Fruit fly (Drosophila melanogaster) whole organism, embryonic: ENCODE results near the gene wuho.

Experiments
- Abd-B ChIP-seq: fragments of 200-800 bp; sonication (Bioruptor generic); optimal IDR thresholded peaks from 2 replicates; lab custom pipeline; 2018; ENCODE audit warnings: missing biosample characterization, mild to moderate bottlenecking, missing genetic modification characterization, moderate library complexity
- B-H2 ChIP-seq: fragments of 200-800 bp; sonication (Bioruptor generic); optimal IDR thresholded peaks from 2 replicates; lab custom pipeline; 2018; ENCODE audit warnings: missing biosample characterization, mild to moderate bottlenecking, missing genetic modification characterization
- CG10431 ChIP-seq: fragments of 200-800 bp; sonication (Bioruptor generic); optimal IDR thresholded peaks from 3 replicates; lab custom pipeline; 2018; ENCODE audit warnings: missing biosample characterization, mild to moderate bottlenecking, missing genetic modification characterization
- CG11398 ChIP-seq: fragments of 200-800 bp; sonication (Bioruptor generic); optimal IDR thresholded peaks from 2 replicates; lab custom pipeline; 2016; ENCODE audit warnings: missing biosample characterization, missing genetic modification characterization
- CG11504 ChIP-seq: fragments of 200-800 bp; sonication (Bioruptor generic); optimal IDR thresholded peaks from 3 replicates; lab custom pipeline; 2019; ENCODE audit warnings: missing biosample characterization, mild to moderate bottlenecking, missing genetic modification characterization, moderate library complexity
- CG11696 ChIP-seq: fragments of 200-800 bp; sonication (Bioruptor generic); IDR thresholded peaks from 2 replicates; pipeline ENCODE4 v1.3.6; 2022; ENCODE audit warnings: missing biosample characterization, missing genetic modification characterization
- CG12071 ChIP-seq: fragments of 200-800 bp; sonication (Bioruptor generic); optimal IDR thresholded peaks from 3 replicates; lab custom pipeline; 2018; ENCODE audit warnings: missing biosample characterization, mild to moderate bottlenecking, missing genetic modification characterization
- CG12236 ChIP-seq: fragments of 200-800 bp; sonication (Bioruptor generic); optimal IDR thresholded peaks from 2 replicates; lab custom pipeline; 2016; ENCODE audit warnings: missing biosample characterization, missing genetic modification characterization
- CG1233 ChIP-seq: fragments of 200-800 bp; sonication (Bioruptor generic); optimal IDR thresholded peaks from 4 replicates; lab custom pipeline; 2018; ENCODE audit warnings: missing biosample characterization, mild to moderate bottlenecking, missing genetic modification characterization
- CG15514 ChIP-seq: fragments of 200-800 bp; sonication (Bioruptor generic); optimal IDR thresholded peaks from 3 replicates; lab custom pipeline; 2017; ENCODE audit warnings: missing biosample characterization, missing genetic modification characterization, mild to moderate bottlenecking, moderate library complexity, missing genetic modification reagents
- CG17359 ChIP-seq: fragments of 200-800 bp; sonication (Bioruptor generic); optimal IDR thresholded peaks from 3 replicates; lab custom pipeline; 2018; ENCODE audit warnings: missing biosample characterization, mild to moderate bottlenecking, missing genetic modification characterization, moderate library complexity
- CG2120 ChIP-seq: fragments of 200-800 bp; sonication (Bioruptor generic); optimal IDR thresholded peaks from 3 replicates; lab custom pipeline; 2016; ENCODE audit warnings: missing biosample characterization, missing genetic modification characterization
- CG2129 ChIP-seq: fragments of 200-800 bp; sonication (Bioruptor generic); IDR thresholded peaks from 2 replicates; pipeline ENCODE4 v1.3.6; 2022; ENCODE audit warnings: missing biosample characterization, missing genetic modification characterization; ENCODE audit not compliant: partially characterized antibody
- CG3281 ChIP-seq: fragments of 200-800 bp; sonication (Bioruptor generic); optimal IDR thresholded peaks from 3 replicates; lab custom pipeline; 2017; ENCODE audit warnings: missing biosample characterization, mild to moderate bottlenecking, missing genetic modification characterization
- CG4360 ChIP-seq: fragments of 200-800 bp; sonication (Bioruptor generic); IDR thresholded peaks from 2 replicates; pipeline ENCODE4 v1.3.6; 2022; ENCODE audit warnings: missing biosample characterization, missing genetic modification characterization
- CG8944 ChIP-seq: fragments of 200-800 bp; sonication (Bioruptor generic); optimal IDR thresholded peaks from 3 replicates; lab custom pipeline; 2016; ENCODE audit warnings: missing biosample characterization, missing genetic modification characterization
- CG9437 ChIP-seq: fragments of 200-800 bp; sonication (Bioruptor generic); optimal IDR thresholded peaks from 2 replicates; lab custom pipeline; 2018; ENCODE audit warnings: missing biosample characterization, mild to moderate bottlenecking, missing genetic modification characterization
- CG9727 ChIP-seq: fragments of 200-800 bp; sonication (Bioruptor generic); optimal IDR thresholded peaks from 3 replicates; lab custom pipeline; 2017; ENCODE audit warnings: missing biosample characterization, mild to moderate bottlenecking, missing genetic modification characterization
- CG9932 ChIP-seq: fragments of 200-800 bp; sonication (Bioruptor generic); IDR thresholded peaks from 2 replicates; pipeline ENCODE4 v1.3.6; 2022; ENCODE audit warnings: missing biosample characterization, missing genetic modification characterization
- CkIIα-i1 ChIP-seq: fragments of 200-800 bp; sonication (Bioruptor generic); IDR thresholded peaks from 2 replicates; pipeline ENCODE4 v1.3.6; 2022; ENCODE audit warnings: missing biosample characterization, missing genetic modification characterization
- Dek ChIP-seq: fragments of 200-800 bp; sonication (Bioruptor generic); optimal IDR thresholded peaks from 3 replicates; lab custom pipeline; 2019; ENCODE audit warnings: missing biosample characterization, mild to moderate bottlenecking, missing genetic modification characterization, moderate library complexity
- Ets97D ChIP-seq: fragments of 200-800 bp; sonication (Bioruptor generic); optimal IDR thresholded peaks from 3 replicates; lab custom pipeline; 2016; ENCODE audit warnings: missing biosample characterization, missing genetic modification characterization
- Hr3 ChIP-seq: fragments of 200-800 bp; sonication (Bioruptor generic); optimal IDR thresholded peaks from 3 replicates; lab custom pipeline; 2016; ENCODE audit warnings: missing biosample characterization, missing genetic modification characterization
- Hr51 ChIP-seq, 2 experiments: fragments of 200-800 bp; sonication (Bioruptor generic); optimal IDR thresholded peaks; 2 replicates in 1 of 2; 3 replicates in 1 of 2; lab custom pipeline; 2016 to 2018; ENCODE audit warnings: missing biosample characterization in 2 of 2, missing genetic modification characterization in 2 of 2, mild to moderate bottlenecking in 1 of 2, moderate library complexity in 1 of 2
- NC2α ChIP-seq: fragments of 200-800 bp; sonication (Bioruptor generic); optimal IDR thresholded peaks from 2 replicates; lab custom pipeline; 2016; ENCODE audit warnings: missing biosample characterization, missing genetic modification characterization
- NFAT ChIP-seq: fragments of 200-800 bp; sonication (Bioruptor generic); IDR thresholded peaks from 2 replicates; pipeline ENCODE4 v1.3.6; 2022; ENCODE audit warnings: missing biosample characterization, missing genetic modification characterization
- Ravus ChIP-seq: fragments of 200-800 bp; sonication (Bioruptor generic); IDR thresholded peaks from 2 replicates; pipeline ENCODE4 v1.3.6; 2022; ENCODE audit warnings: missing biosample characterization, missing genetic modification characterization
- Side ChIP-seq: fragments of 200-800 bp; sonication (Bioruptor generic); optimal IDR thresholded peaks from 2 replicates; lab custom pipeline; 2016; ENCODE audit warnings: missing biosample characterization, missing genetic modification characterization
- Trl ChIP-seq, 3 experiments: fragments of >200 bp in 2 of 3; fragments of 200-800 bp in 1 of 3; sonication (Bioruptor generic) in 1 of 3; optimal IDR thresholded peaks; 2 replicates in 1 of 3; 3 replicates in 2 of 3; lab custom pipeline; 2016 to 2017; ENCODE audit warnings: missing biosample characterization in 1 of 3, missing genetic modification characterization in 1 of 3
- Xbp1 ChIP-seq: fragments of 200-800 bp; sonication (Bioruptor generic); optimal IDR thresholded peaks from 3 replicates; lab custom pipeline; 2016; ENCODE audit warnings: missing biosample characterization, mild to moderate bottlenecking, missing genetic modification characterization
- az2 ChIP-seq: fragments of 200-800 bp; sonication (Bioruptor generic); optimal IDR thresholded peaks from 3 replicates; lab custom pipeline; 2016; ENCODE audit warnings: missing biosample characterization, missing genetic modification characterization
- bigmax ChIP-seq: fragments of 200-800 bp; sonication (Bioruptor generic); optimal IDR thresholded peaks from 2 replicates; lab custom pipeline; 2018; ENCODE audit warnings: missing biosample characterization, mild to moderate bottlenecking, missing genetic modification characterization
- cg ChIP-seq: fragments of 200-800 bp; sonication (Bioruptor generic); optimal IDR thresholded peaks from 3 replicates; lab custom pipeline; 2019; ENCODE audit warnings: missing biosample characterization, mild to moderate bottlenecking, missing genetic modification characterization, moderate library complexity
- ci ChIP-seq: fragments of 200-800 bp; sonication (Bioruptor generic); IDR thresholded peaks from 3 replicates; pipeline ENCODE4 v1.3.6; 2022; ENCODE audit warnings: missing biosample characterization, missing genetic modification characterization
- crol ChIP-seq: fragments of 200-800 bp; sonication (Bioruptor generic); IDR thresholded peaks from 2 replicates; pipeline ENCODE4 v1.3.6; 2022; ENCODE audit warnings: missing biosample characterization, missing genetic modification characterization
- dm ChIP-seq: fragments of 200-800 bp; sonication (Bioruptor generic); optimal IDR thresholded peaks from 3 replicates; lab custom pipeline; 2016; ENCODE audit warnings: missing biosample characterization, missing genetic modification characterization
- dysf ChIP-seq: fragments of 200-800 bp; sonication (Bioruptor generic); IDR thresholded peaks from 3 replicates; pipeline ENCODE4 v1.3.6; 2022; ENCODE audit warnings: missing biosample characterization, missing genetic modification characterization
- esg ChIP-seq: fragments of 200-800 bp; sonication (Bioruptor generic); conservative IDR thresholded peaks from 2 replicates; pipeline ENCODE4 v1.3.6; 2022; ENCODE audit warnings: missing biosample characterization, missing genetic modification characterization
- mirr ChIP-seq: fragments of 200-800 bp; sonication (Bioruptor generic); optimal IDR thresholded peaks from 3 replicates; lab custom pipeline; 2018; ENCODE audit warnings: missing biosample characterization, mild to moderate bottlenecking, missing genetic modification characterization
- pfk ChIP-seq: fragments of 200-800 bp; sonication (Bioruptor generic); optimal IDR thresholded peaks from 2 replicates; lab custom pipeline; 2018; ENCODE audit warnings: missing biosample characterization, mild to moderate bottlenecking, missing genetic modification characterization, moderate library complexity
- pum ChIP-seq: fragments of 200-800 bp; sonication (Bioruptor generic); optimal IDR thresholded peaks from 2 replicates; lab custom pipeline; 2016; ENCODE audit warnings: missing biosample characterization, missing genetic modification characterization
- sc ChIP-seq, 3 experiments: fragments of >200 bp in 2 of 3; fragments of 200-800 bp in 1 of 3; sonication (Bioruptor generic) in 1 of 3; optimal IDR thresholded peaks; 2 replicates in 2 of 3; 3 replicates in 1 of 3; lab custom pipeline; 2017; ENCODE audit warnings: mild to moderate bottlenecking in 1 of 3, missing biosample characterization in 1 of 3, missing genetic modification characterization in 1 of 3, missing genetic modification reagents in 1 of 3
- sd ChIP-seq: fragments of 200-800 bp; sonication (Bioruptor generic); optimal IDR thresholded peaks from 3 replicates; lab custom pipeline; 2018; ENCODE audit warnings: missing biosample characterization, mild to moderate bottlenecking, missing genetic modification characterization, moderate library complexity
- slbo ChIP-seq: fragments of 200-800 bp; sonication (Bioruptor generic); IDR thresholded peaks from 2 replicates; pipeline ENCODE4 v1.3.6; 2022; ENCODE audit warnings: missing biosample characterization, missing genetic modification characterization
- slp2 ChIP-seq: fragments of 200-800 bp; sonication (Bioruptor generic); optimal IDR thresholded peaks from 2 replicates; lab custom pipeline; 2016; ENCODE audit warnings: missing biosample characterization, missing genetic modification characterization
- sob ChIP-seq: fragments of 200-800 bp; sonication (Bioruptor generic); IDR thresholded peaks from 2 replicates; pipeline ENCODE4 v1.3.6; 2022; ENCODE audit warnings: missing biosample characterization, missing genetic modification characterization
- tgo ChIP-seq: fragments of 200-800 bp; sonication (Bioruptor generic); IDR thresholded peaks from 3 replicates; pipeline ENCODE4 v1.3.6; 2022; ENCODE audit warnings: missing biosample characterization, missing genetic modification characterization
- ttk ChIP-seq: fragments of 200-800 bp; sonication (Bioruptor generic); IDR thresholded peaks from 2 replicates; pipeline ENCODE4 v2.1.2; 2022; ENCODE audit warnings: missing biosample characterization, missing genetic modification characterization
- twi ChIP-seq: fragments of 200-800 bp; optimal IDR thresholded peaks from 2 replicates; lab custom pipeline; 2019; ENCODE audit warnings: missing biosample characterization, mild to moderate bottlenecking, missing genetic modification characterization, moderate library complexity

The wuho gene

DNA sequence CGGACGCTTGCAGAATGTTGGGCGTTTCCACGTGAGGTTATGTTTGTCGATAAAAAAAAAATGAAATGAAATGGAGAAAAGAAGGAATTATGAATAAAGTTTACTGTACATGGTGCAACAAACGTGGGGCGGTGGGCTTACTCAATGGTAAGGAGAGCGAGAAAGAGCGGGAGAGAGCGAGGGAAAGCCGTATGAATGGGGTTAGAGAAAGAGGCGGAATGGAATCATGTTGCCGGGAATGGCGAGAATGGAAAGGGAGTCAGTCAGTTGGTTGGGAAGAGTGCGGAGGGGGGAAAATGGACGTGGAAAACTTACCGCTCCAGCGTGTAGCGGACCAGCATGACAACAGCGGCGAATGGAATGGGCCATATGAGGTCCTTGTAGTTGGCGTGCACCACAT, 21.8 kb upstream of the wuho start:
- TF ChIP-seq Hr51 (GFP tag; optimal IDR thresholded peaks at IDR 0.05; lab: Kevin White, UChicago) (no peak), CG11504 (tag; lab: Kevin White, UChicago) (peak; percentile 29), crol (peak; percentile 76), CG15514 (GFP tag; lab: Kevin White, UChicago) (no peak), CG8944 (no peak), ci (0 out of 3 replicates have a peak, but pooled peaks have one; percentile 20), NC2α (GFP tag; lab: Kevin White, UChicago) (no peak), Dek (tag; lab: Kevin White, UChicago) (no peak), Trl (optimal IDR thresholded peaks at IDR 0.05; lab: Kevin White, UChicago) (peak; percentile 30 to 58), Trl (GFP tag; optimal IDR thresholded peaks at IDR 0.05; lab: Kevin White, UChicago) (no peak), cg (GFP tag; lab: Kevin White, UChicago) (peak; percentile 39), esg (GFP tag; lab: Robert Waterston, UW) (no peak), pfk (GFP tag; lab: Kevin White, UChicago) (peak; percentile 85), pum (no peak), bigmax (peak; percentile 87), CG10431 (peak; percentile 91), CG9727 (GFP tag; lab: Kevin White, UChicago) (no peak)

DNA sequence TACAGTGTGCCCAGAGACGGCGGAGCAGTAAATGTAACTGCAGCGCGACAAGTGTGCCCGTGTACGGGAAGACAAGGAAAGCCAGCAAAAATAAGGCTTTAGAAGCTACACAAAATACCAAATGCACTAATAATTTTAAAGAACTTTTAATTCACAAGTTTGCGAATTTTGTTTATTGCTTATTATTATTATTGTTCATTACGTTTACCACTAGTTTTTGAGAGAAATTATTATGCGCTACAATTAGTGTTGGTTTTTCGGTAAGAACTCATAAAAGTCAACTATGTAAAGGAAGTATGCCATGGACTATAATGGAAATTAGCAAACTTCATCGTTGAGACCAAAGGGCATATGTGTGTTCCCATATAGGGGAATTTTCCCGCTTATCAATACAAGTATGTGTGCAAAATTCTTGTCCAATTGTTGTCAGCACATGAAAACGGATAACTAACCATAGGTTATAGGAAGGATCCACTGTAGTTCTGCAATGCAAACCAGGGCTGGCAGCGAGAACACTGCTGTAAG, 20.7 kb upstream of the wuho start, which contains the start of gene schlank:
Gene schlank, minus strand, starts transcription at position 42 of the 525 bp plus-strand sequence.
- peak; percentile 70 for TF ChIP-seq CG2120 (GFP tag; lab: Kevin White, UChicago)
- TF ChIP-seq Abd-B (GFP tag; lab: Kevin White, UChicago), result peak; percentile 41
- peak; percentile 59 for TF ChIP-seq sd (tag; lab: Kevin White, UChicago)
- peak in 1 of 2 experiments; percentile 1 for TF ChIP-seq Hr51 (GFP tag; optimal IDR thresholded peaks at IDR 0.05; lab: Kevin White, UChicago)
- TF ChIP-seq CG2129 (GFP tag; lab: Robert Waterston, UW), result no peak
- no peak for TF ChIP-seq CkIIα-i1 (GFP tag; lab: Robert Waterston, UW)
- peak; percentile 27; the same call in 1 of the 2 replicates for TF ChIP-seq sob (GFP tag; lab: Robert Waterston, UW)
- TF ChIP-seq CG9437, result peak; percentile 13
- TF ChIP-seq CG3281 (GFP tag; lab: Kevin White, UChicago), result no peak
- no peak for TF ChIP-seq CG12236 (GFP tag; lab: Kevin White, UChicago)
- TF ChIP-seq cg (GFP tag; lab: Kevin White, UChicago), result no peak
- TF ChIP-seq dysf, result peak; percentile 74
- TF ChIP-seq CG12071 (GFP tag; lab: Kevin White, UChicago), result peak; percentile 25
- TF ChIP-seq az2 (GFP tag; lab: Kevin White, UChicago), result peak; percentile 55
- TF ChIP-seq ttk (GFP tag; lab: Robert Waterston, UW), result peak; percentile 26; the same call in 1 of the 2 replicates
- TF ChIP-seq slbo, result peak; percentile 81
- TF ChIP-seq Side (GFP tag; lab: Kevin White, UChicago), result peak; percentile 58
- TF ChIP-seq B-H2 (GFP tag; lab: Kevin White, UChicago), result no peak
- TF ChIP-seq tgo (GFP tag; lab: Robert Waterston, UW), result peak; percentile 53; the same call in 2 of the 3 replicates
- TF ChIP-seq CG11398, result peak; percentile 30
- no peak for TF ChIP-seq dm (GFP tag; lab: Kevin White, UChicago)
- no peak for TF ChIP-seq twi
- TF ChIP-seq CG1233 (GFP tag; lab: Kevin White, UChicago), result peak; percentile 2
- peak; percentile 36 for TF ChIP-seq Ets97D (GFP tag; lab: Kevin White, UChicago)
- 0 out of 2 replicates have a peak, but pooled peaks have one; percentile 8 for TF ChIP-seq Ravus
- TF ChIP-seq Hr3, result peak; percentile 41
- TF ChIP-seq NFAT (GFP tag; lab: Robert Waterston, UW), result peak; percentile 61
- peak; percentile 64 for TF ChIP-seq Xbp1 (GFP tag; lab: Kevin White, UChicago)
- no peak for TF ChIP-seq CG4360 (GFP tag; lab: Robert Waterston, UW)
- peak; percentile 42 for TF ChIP-seq slp2 (GFP tag; lab: Kevin White, UChicago)
- peak; percentile 53 for TF ChIP-seq CG17359 (tag; lab: Kevin White, UChicago)
- no peak for TF ChIP-seq CG11696 (GFP tag; lab: Robert Waterston, UW)
- peak; percentile 30 for TF ChIP-seq mirr (GFP tag; lab: Kevin White, UChicago)
- peak; percentile 70 for TF ChIP-seq CG9932 (GFP tag; lab: Robert Waterston, UW)
- no peak for TF ChIP-seq sc (optimal IDR thresholded peaks at IDR 0.05; lab: Kevin White, UChicago)
- no peak for TF ChIP-seq sc (GFP tag; optimal IDR thresholded peaks at IDR 0.05; lab: Kevin White, UChicago)
